Worm (Caenorhabditis elegans): ENCODE measurements around the gene ZK1321.1.

ce11 chrII:9803320-9803719 lies 49.5 kb downstream of the ZK1321.1 start, which contains the start of gene cyp-13A7:
- TF ChIP-seq gmeb-2 (tag; optimal IDR thresholded peaks at IDR 0.05) (no peak), fkh-10 (GFP tag; optimal IDR thresholded peaks at IDR 0.05) (no peak), C08G9.2 (tag; optimal IDR thresholded peaks at IDR 0.05) (no peak), ceh-6 (GFP tag; optimal IDR thresholded peaks at IDR 0.05) (no peak), ceh-19 (GFP tag; optimal IDR thresholded peaks at IDR 0.05) (no peak), F13H6.1 (tag; optimal IDR thresholded peaks at IDR 0.05) (no peak), unc-3 (GFP tag; conservative IDR thresholded peaks at IDR 0.05) (no peak), unc-3 (tag; optimal IDR thresholded peaks at IDR 0.05) (no peak), tbx-2 (tag; optimal IDR thresholded peaks at IDR 0.05) (no peak), dve-1 (tag; optimal IDR thresholded peaks at IDR 0.05) (no peak), elt-2 (tag; optimal IDR thresholded peaks at IDR 0.05) (no peak), sox-4 (tag; optimal IDR thresholded peaks at IDR 0.05) (no peak), che-1 (tag; optimal IDR thresholded peaks at IDR 0.05) (no peak), lin-11 (tag; optimal IDR thresholded peaks at IDR 0.05) (no peak), nhr-11 (tag; optimal IDR thresholded peaks at IDR 0.05) (no peak)

Measured in whole organism, late embryonic.